Worm (Caenorhabditis elegans) whole organism, L1 larva: ENCODE data around the gene utp-20.

ENCODE experiments used
- C16A3.4 ChIP-seq: fragments of 150-350 bp; optimal IDR thresholded peaks from 2 replicates; lab custom pipeline; 2014; ENCODE audit warnings: missing biosample characterization, missing genetic modification characterization
- C34B4.2 ChIP-seq: sonication (generic microtip); optimal IDR thresholded peaks from 2 replicates; lab custom pipeline; 2017; ENCODE audit warnings: mild to moderate bottlenecking, missing genetic modification characterization, missing compliant biosample characterization
- F16B12.6 ChIP-seq: fragments of 150-350 bp; optimal IDR thresholded peaks from 2 replicates; lab custom pipeline; 2014; ENCODE audit warnings: missing biosample characterization, missing genetic modification characterization
- alr-1 ChIP-seq: fragments of 200-800 bp; sonication (Bioruptor generic); optimal IDR thresholded peaks from 2 replicates; lab custom pipeline; 2018; ENCODE audit warnings: borderline replicate concordance, mild to moderate bottlenecking, missing genetic modification characterization, missing compliant biosample characterization
- aly-2 ChIP-seq: fragments of 150-350 bp; optimal IDR thresholded peaks from 2 replicates; lab custom pipeline; 2014; ENCODE audit warnings: missing biosample characterization, missing genetic modification characterization
- ama-1 ChIP-seq: fragments of 150-350 bp; optimal IDR thresholded peaks from 2 replicates; lab custom pipeline; 2014
- blmp-1 ChIP-seq: fragments of 150-350 bp; optimal IDR thresholded peaks from 2 replicates; lab custom pipeline; 2014; ENCODE audit warnings: missing biosample characterization, missing genetic modification characterization
- ceh-8 ChIP-seq: fragments of 200-800 bp; sonication (Bioruptor generic); optimal IDR thresholded peaks from 2 replicates; lab custom pipeline; 2018; ENCODE audit warnings: mild to moderate bottlenecking, missing genetic modification characterization, moderate library complexity, missing compliant biosample characterization
- ceh-82 ChIP-seq, 3 experiments: fragments of 150-350 bp in 1 of 3; sonication (generic microtip) in 2 of 3; optimal IDR thresholded peaks; 2 replicates each; lab custom pipeline; 2014 to 2017; ENCODE audit warnings: missing biosample characterization in 3 of 3, missing genetic modification characterization in 3 of 3
- ceh-88 ChIP-seq: fragments of 200-800 bp; sonication (Bioruptor generic); IDR thresholded peaks from 2 replicates; pipeline ENCODE4 v1.3.6; 2022; ENCODE audit warnings: missing genetic modification characterization, missing compliant biosample characterization
- dpl-1 ChIP-seq, 3 experiments: fragments of 150-350 bp in 2 of 3; sonication (generic microtip) in 1 of 3; optimal IDR thresholded peaks; 2 replicates each; lab custom pipeline; 2014 to 2017; ENCODE audit warnings: missing biosample characterization in 3 of 3, missing genetic modification characterization in 3 of 3, missing genetic modification reagents in 3 of 3
- dsc-1 ChIP-seq: sonication (generic microtip); optimal IDR thresholded peaks from 2 replicates; lab custom pipeline; 2016; ENCODE audit warnings: mild to moderate bottlenecking, missing genetic modification characterization, missing compliant biosample characterization
- efl-1 ChIP-seq, 4 experiments: fragments of 150-350 bp; optimal IDR thresholded peaks in 3 of 4; peaks in 1 of 4; 1 replicate in 1 of 4; 2 replicates in 3 of 4; lab custom pipeline; 2014; ENCODE audit warnings: missing biosample characterization in 2 of 4, missing genetic modification characterization in 2 of 4, missing genetic modification reagents in 2 of 4
- egl-13 ChIP-seq: sonication (generic microtip); optimal IDR thresholded peaks from 2 replicates; lab custom pipeline; 2016; ENCODE audit warnings: missing genotype, missing genetic modification reagents, missing genetic modification characterization, missing compliant biosample characterization
- elt-2 ChIP-seq: sonication (generic microtip); optimal IDR thresholded peaks from 2 replicates; lab custom pipeline; 2016; ENCODE audit warnings: missing genetic modification characterization, mild to moderate bottlenecking, inconsistent platforms, missing compliant biosample characterization, missing genetic modification reagents
- elt-3 ChIP-seq, 6 experiments: fragments of 150-350 bp in 1 of 6; sonication (generic microtip); optimal IDR thresholded peaks; 2 replicates each; lab custom pipeline; 2017 to 2018; ENCODE audit warnings: missing biosample characterization in 6 of 6, missing genetic modification characterization in 6 of 6, inconsistent platforms in 1 of 6
- ets-5 ChIP-seq: fragments of 200-800 bp; sonication (Bioruptor generic); IDR thresholded peaks from 2 replicates; pipeline ENCODE4 v1.3.6; 2022; ENCODE audit warnings: missing genetic modification characterization, missing compliant biosample characterization
- fkh-8 ChIP-seq: sonication (generic microtip); optimal IDR thresholded peaks from 2 replicates; lab custom pipeline; 2016; ENCODE audit warnings: mild to moderate bottlenecking, missing genetic modification characterization, missing compliant biosample characterization
- fos-1 ChIP-seq: fragments of 150-350 bp; optimal IDR thresholded peaks from 2 replicates; lab custom pipeline; 2014; ENCODE audit warnings: missing biosample characterization, missing genetic modification characterization
- hlh-4 ChIP-seq: sonication (generic microtip); optimal IDR thresholded peaks from 2 replicates; lab custom pipeline; 2016; ENCODE audit warnings: mild to moderate bottlenecking, missing genetic modification characterization, missing compliant biosample characterization
- irx-1 ChIP-seq: sonication (generic microtip); optimal IDR thresholded peaks from 2 replicates; lab custom pipeline; 2016; ENCODE audit warnings: missing genetic modification characterization, missing compliant biosample characterization
- lin-14 ChIP-seq: fragments of 200-800 bp; sonication (Bioruptor generic); optimal IDR thresholded peaks from 2 replicates; lab custom pipeline; 2018; ENCODE audit warnings: mild to moderate bottlenecking, missing genetic modification characterization, moderate library complexity, missing compliant biosample characterization
- lin-15B ChIP-seq: fragments of 150-350 bp; sonication (generic microtip); optimal IDR thresholded peaks from 3 replicates; lab custom pipeline; 2014; ENCODE audit warnings: missing biosample characterization, missing genetic modification characterization
- lin-35 ChIP-seq, 2 experiments: fragments of 150-350 bp; optimal IDR thresholded peaks; 2 replicates each; lab custom pipeline; 2014; ENCODE audit warnings: missing biosample characterization in 2 of 2, missing genetic modification characterization in 2 of 2, missing genetic modification reagents in 2 of 2
- lsy-2 ChIP-seq, 2 experiments: fragments of 150-350 bp; optimal IDR thresholded peaks; 2 replicates each; lab custom pipeline; 2014; ENCODE audit warnings: missing biosample characterization in 2 of 2, missing genetic modification characterization in 2 of 2
- mdl-1 ChIP-seq, 2 experiments: fragments of 150-350 bp; optimal IDR thresholded peaks; 2 replicates each; lab custom pipeline; 2014 to 2017; ENCODE audit warnings: missing biosample characterization in 2 of 2, missing genetic modification characterization in 2 of 2, inconsistent platforms in 1 of 2
- mef-2 ChIP-seq: fragments of 150-350 bp; optimal IDR thresholded peaks from 2 replicates; lab custom pipeline; 2014; ENCODE audit warnings: missing biosample characterization, missing genetic modification characterization
- mep-1 ChIP-seq: fragments of 150-350 bp; optimal IDR thresholded peaks from 2 replicates; lab custom pipeline; 2014; ENCODE audit warnings: missing biosample characterization, missing genetic modification characterization
- nhr-11 ChIP-seq: fragments of 150-350 bp; optimal IDR thresholded peaks from 2 replicates; lab custom pipeline; 2014; ENCODE audit warnings: missing biosample characterization, missing genetic modification characterization
- nhr-20 ChIP-seq: sonication (generic microtip); optimal IDR thresholded peaks from 2 replicates; lab custom pipeline; 2016; ENCODE audit warnings: mild to moderate bottlenecking, missing genetic modification characterization, missing compliant biosample characterization
- nhr-47 ChIP-seq: sonication (generic microtip); optimal IDR thresholded peaks from 2 replicates; lab custom pipeline; 2016; ENCODE audit warnings: mild to moderate bottlenecking, missing genetic modification characterization, moderate library complexity, missing compliant biosample characterization
- nhr-71 ChIP-seq: sonication (generic microtip); optimal IDR thresholded peaks from 2 replicates; lab custom pipeline; 2016; ENCODE audit warnings: mild to moderate bottlenecking, missing genetic modification characterization, moderate library complexity, missing compliant biosample characterization
- nhr-76 ChIP-seq: sonication (generic microtip); optimal IDR thresholded peaks from 2 replicates; lab custom pipeline; 2017; ENCODE audit warnings: missing biosample characterization, missing genetic modification characterization
- nhr-77 ChIP-seq: fragments of 150-350 bp; optimal IDR thresholded peaks from 2 replicates; lab custom pipeline; 2014; ENCODE audit warnings: missing biosample characterization, missing genetic modification characterization
- nhr-84 ChIP-seq: sonication (generic microtip); optimal IDR thresholded peaks from 2 replicates; lab custom pipeline; 2017; ENCODE audit warnings: missing biosample characterization, missing genetic modification characterization
- pag-3 ChIP-seq: sonication (generic microtip); optimal IDR thresholded peaks from 2 replicates; lab custom pipeline; 2017; ENCODE audit warnings: missing genetic modification characterization, mild to moderate bottlenecking, missing compliant biosample characterization, antibody characterized with exemption, borderline replicate concordance; ENCODE audit not compliant: insufficient read depth
- pax-3 ChIP-seq: fragments of 200-800 bp; sonication (Bioruptor generic); optimal IDR thresholded peaks from 2 replicates; lab custom pipeline; 2018; ENCODE audit warnings: mild to moderate bottlenecking, missing genetic modification characterization, moderate library complexity, missing compliant biosample characterization
- snpc-4 ChIP-seq: fragments of 150-350 bp; optimal IDR thresholded peaks from 2 replicates; lab custom pipeline; 2014; ENCODE audit warnings: missing biosample characterization, missing genetic modification characterization
- sox-4 ChIP-seq: sonication (generic microtip); optimal IDR thresholded peaks from 2 replicates; lab custom pipeline; 2016; ENCODE audit warnings: missing genetic modification characterization, missing compliant biosample characterization
- sptf-1 ChIP-seq: fragments of 150-350 bp; optimal IDR thresholded peaks from 2 replicates; lab custom pipeline; 2014; ENCODE audit warnings: missing biosample characterization, missing genetic modification characterization
- tbx-2 ChIP-seq: sonication (generic microtip); optimal IDR thresholded peaks from 2 replicates; lab custom pipeline; 2016; ENCODE audit warnings: missing genetic modification characterization, missing compliant biosample characterization
- unc-130 ChIP-seq: fragments of 150-350 bp; optimal IDR thresholded peaks from 2 replicates; lab custom pipeline; 2017; ENCODE audit warnings: missing biosample characterization, missing genetic modification characterization, inconsistent platforms
- unc-62 ChIP-seq: fragments of 150-350 bp; optimal IDR thresholded peaks from 2 replicates; lab custom pipeline; 2014; ENCODE audit warnings: missing biosample characterization, missing genetic modification reagents, missing genetic modification characterization
- unc-86 ChIP-seq: sonication (generic microtip); optimal IDR thresholded peaks from 2 replicates; lab custom pipeline; 2016; ENCODE audit warnings: missing genetic modification characterization, missing compliant biosample characterization
- unc-98 ChIP-seq: fragments of 200-800 bp; sonication (Bioruptor generic); IDR thresholded peaks from 2 replicates; pipeline ENCODE4 v1.3.6; 2022; ENCODE audit warnings: missing genetic modification characterization, missing compliant biosample characterization
- xbp-1 ChIP-seq: sonication (generic microtip); optimal IDR thresholded peaks from 2 replicates; lab custom pipeline; 2016; ENCODE audit warnings: missing genetic modification characterization, missing compliant biosample characterization

The utp-20 gene

DNA sequence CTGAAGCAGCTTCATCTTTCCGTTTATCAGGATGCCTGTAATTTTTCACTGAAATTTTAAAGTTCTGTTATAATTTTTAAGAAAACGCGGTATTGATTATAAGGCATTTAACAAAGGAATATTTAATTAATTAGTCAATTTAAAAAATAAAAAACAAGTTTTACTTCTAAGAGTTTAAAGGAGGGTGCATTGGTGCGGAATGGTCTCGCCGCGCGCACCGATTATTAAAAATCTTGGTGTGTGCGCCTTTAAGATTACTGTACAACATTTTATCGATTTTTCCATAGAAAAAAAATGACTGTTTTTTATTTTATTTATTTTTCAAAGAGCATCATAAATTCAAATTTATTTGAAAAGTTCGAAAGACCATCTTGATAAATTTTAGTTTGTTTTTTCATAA, 61.3 kb downstream of the utp-20 start:
- TF ChIP-seq sptf-1: no peak
- no peak for TF ChIP-seq egl-13
- TF ChIP-seq nhr-71 (tag; lab: Kevin White, UChicago): no peak
- no peak for TF ChIP-seq mep-1 (tag; lab: Kevin White, UChicago)
- TF ChIP-seq ets-5 (GFP tag; lab: Robert Waterston, UW): no peak
- no peak for TF ChIP-seq ceh-88 (GFP tag; lab: Robert Waterston, UW)
- no peak for TF ChIP-seq elt-2
- no peak for TF ChIP-seq fos-1
- no peak for TF ChIP-seq unc-62 (GFP tag; lab: Kevin White, UChicago)
- TF ChIP-seq pax-3 (tag; lab: Kevin White, UChicago): no peak
- no peak for TF ChIP-seq F16B12.6 (tag; lab: Kevin White, UChicago)
- no peak for TF ChIP-seq aly-2 (tag; lab: Kevin White, UChicago)
- TF ChIP-seq nhr-11 (tag; lab: Kevin White, UChicago): no peak
- TF ChIP-seq blmp-1: no peak
- no peak for TF ChIP-seq ceh-8 (GFP tag; lab: Kevin White, UChicago)
- TF ChIP-seq nhr-76 (tag; lab: Kevin White, UChicago): no peak
- no peak for TF ChIP-seq lin-14 (GFP tag; lab: Kevin White, UChicago)
- no peak for TF ChIP-seq mef-2 (tag; lab: Kevin White, UChicago)
- TF ChIP-seq, all 84 proteins: peak for 0

DNA sequence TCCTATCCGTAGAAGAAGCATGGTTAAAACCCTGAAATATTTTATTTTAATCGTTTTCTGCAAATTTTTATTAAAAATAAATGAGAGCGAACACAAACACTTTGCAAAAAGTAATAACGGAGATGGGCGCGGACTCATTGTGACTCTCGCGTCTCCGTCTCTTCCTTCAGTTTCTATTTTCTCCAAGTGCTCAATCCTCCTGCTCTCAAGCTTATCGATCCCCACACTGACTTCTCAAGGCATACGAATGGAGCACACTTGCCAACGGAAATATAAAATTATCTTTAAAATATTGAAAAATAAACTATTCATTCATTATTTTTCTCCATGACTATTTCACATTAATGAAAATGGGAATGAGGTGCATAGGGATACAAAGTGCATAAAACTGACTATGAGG, 61.9 kb downstream of the utp-20 start, which contains the start of gene dnj-8:
Gene dnj-8, minus strand, starts transcription at position 31 of the 400 bp plus-strand sequence.
- TF ChIP-seq C34B4.2 (tag; lab: Kevin White, UChicago): no peak
- no peak for TF ChIP-seq xbp-1 (tag; lab: Kevin White, UChicago)
- TF ChIP-seq hlh-4 (tag; lab: Kevin White, UChicago): no peak
- no peak for TF ChIP-seq alr-1 (tag; lab: Kevin White, UChicago)
- no peak for TF ChIP-seq snpc-4 (tag; lab: Kevin White, UChicago)
- no peak for TF ChIP-seq mef-2 (tag; lab: Kevin White, UChicago)
- peak in 1 of 2 experiments; percentile 15 for TF ChIP-seq lsy-2 (tag; optimal IDR thresholded peaks at IDR 0.05; lab: Kevin White, UChicago)
- peak; percentile 2 for TF ChIP-seq lin-15B (tag; lab: Kevin White, UChicago)
- TF ChIP-seq lin-14 (GFP tag; lab: Kevin White, UChicago): peak; percentile 60
- TF ChIP-seq ama-1 (lab: Kevin White, UChicago): no peak
- peak in 1 of 3 experiments; percentile 11 for TF ChIP-seq ceh-82 (tag; optimal IDR thresholded peaks at IDR 0.05; lab: Kevin White, UChicago)
- no peak for TF ChIP-seq elt-3 (tag; optimal IDR thresholded peaks at IDR 0.05; lab: Kevin White, UChicago)
- TF ChIP-seq unc-86 (tag; lab: Kevin White, UChicago): no peak
- peak in 1 of 3 experiments; percentile 21 for TF ChIP-seq dpl-1 (GFP tag; optimal IDR thresholded peaks at IDR 0.05; lab: Kevin White, UChicago)
- no peak for TF ChIP-seq unc-98 (GFP tag; lab: Robert Waterston, UW)
- TF ChIP-seq sox-4 (tag; lab: Kevin White, UChicago): no peak
- peak; percentile 4 for TF ChIP-seq F16B12.6 (tag; lab: Kevin White, UChicago)
- TF ChIP-seq C16A3.4: no peak
- peak; percentile 2 to 10 for TF ChIP-seq efl-1 (optimal IDR thresholded peaks at IDR 0.05; lab: Kevin White, UChicago)
- TF ChIP-seq efl-1 (GFP tag; optimal IDR thresholded peaks at IDR 0.05 in 1 of 2; lab: Kevin White, UChicago): peak in 1 of 2 experiments; percentile 12
- TF ChIP-seq fkh-8: peak; percentile 1
- no peak for TF ChIP-seq irx-1 (tag; lab: Kevin White, UChicago)
- TF ChIP-seq, all 84 proteins: peak for 8

DNA sequence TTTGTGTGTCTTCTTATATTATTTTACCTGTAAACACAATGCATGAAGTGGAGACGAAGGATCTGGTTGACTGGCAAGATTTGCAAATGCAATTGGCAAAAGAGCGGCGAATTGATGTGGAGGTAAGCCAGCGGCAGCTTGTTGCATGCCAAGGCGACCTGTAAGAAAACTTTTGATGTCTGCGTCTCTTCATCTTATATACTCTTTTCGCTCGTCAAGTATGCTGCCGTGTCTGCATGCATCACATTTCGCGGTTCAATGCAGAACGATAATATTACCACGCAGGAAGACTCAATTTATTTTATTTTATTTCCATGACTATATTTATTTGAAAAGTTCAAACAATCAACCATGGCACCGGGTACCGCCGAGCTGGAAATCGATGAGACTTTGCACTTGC, 64.8 kb downstream of the utp-20 start, which contains the start of gene vps-33.2:
Gene vps-33.2, plus strand, starts transcription at position 244 of the 400 bp plus-strand sequence.
- peak; percentile 8 for TF ChIP-seq irx-1 (tag; lab: Kevin White, UChicago)
- TF ChIP-seq mdl-1 (tag; optimal IDR thresholded peaks at IDR 0.05; lab: Kevin White, UChicago): peak in 1 of 2 experiments; percentile 58
- peak; percentile 95 for TF ChIP-seq F16B12.6 (tag; lab: Kevin White, UChicago)
- no peak for TF ChIP-seq nhr-11 (tag; lab: Kevin White, UChicago)
- peak; percentile 33 for TF ChIP-seq xbp-1 (tag; lab: Kevin White, UChicago)
- TF ChIP-seq lin-14 (GFP tag; lab: Kevin White, UChicago): peak; percentile 35
- TF ChIP-seq nhr-20 (tag; lab: Kevin White, UChicago): peak; percentile 57
- no peak for TF ChIP-seq sox-4 (tag; lab: Kevin White, UChicago)
- TF ChIP-seq lin-35 (GFP tag; optimal IDR thresholded peaks at IDR 0.05; lab: Kevin White, UChicago): peak; percentile 42 to 71
- peak; percentile 25 for TF ChIP-seq pag-3 (tag; lab: Kevin White, UChicago)
- peak in 1 of 6 experiments; percentile 6 for TF ChIP-seq elt-3 (tag; optimal IDR thresholded peaks at IDR 0.05; lab: Kevin White, UChicago)
- no peak for TF ChIP-seq nhr-77
- peak; percentile 36 for TF ChIP-seq dsc-1 (tag; lab: Kevin White, UChicago)
- peak; percentile 66 for TF ChIP-seq nhr-47 (tag; lab: Kevin White, UChicago)
- no peak for TF ChIP-seq elt-2
- TF ChIP-seq nhr-84 (tag; lab: Kevin White, UChicago): no peak
- TF ChIP-seq unc-130 (tag; lab: Kevin White, UChicago): peak; percentile 27
- TF ChIP-seq dpl-1 (GFP tag; optimal IDR thresholded peaks at IDR 0.05; lab: Kevin White, UChicago): peak; percentile 23 to 62 (median 60)
- peak; percentile 42 for TF ChIP-seq fos-1
- peak; percentile 4 for TF ChIP-seq blmp-1
- no peak for TF ChIP-seq fkh-8
- peak in 2 of 3 experiments; percentile 6 to 32 for TF ChIP-seq ceh-82 (tag; optimal IDR thresholded peaks at IDR 0.05; lab: Kevin White, UChicago)
- peak; percentile 63 for TF ChIP-seq tbx-2 (tag; lab: Kevin White, UChicago)
- TF ChIP-seq efl-1 (optimal IDR thresholded peaks at IDR 0.05; lab: Kevin White, UChicago): peak; percentile 61 to 71
- peak; percentile 60 to 95 for TF ChIP-seq efl-1 (GFP tag; optimal IDR thresholded peaks at IDR 0.05 in 1 of 2; lab: Kevin White, UChicago)
